Worm (Caenorhabditis elegans) whole organism, L2 larva: ENCODE results near the gene F38A1.6.
A peak's percentile ranks its signal among the peaks of the same experiment; 100 is the strongest.

ENCODE experiments used
- R02D3.7 ChIP-seq: fragments of 150-350 bp; optimal IDR thresholded peaks from 2 replicates; lab custom pipeline; 2014; ENCODE audit warnings: missing biosample characterization, missing genetic modification characterization
- Y55F3AM.14 ChIP-seq: fragments of 200-800 bp; sonication (Bioruptor generic); optimal IDR thresholded peaks from 2 replicates; lab custom pipeline; 2018; ENCODE audit warnings: mild to moderate bottlenecking, missing genetic modification characterization, missing compliant biosample characterization
- ZK546.5 ChIP-seq: sonication (generic microtip); optimal IDR thresholded peaks from 2 replicates; lab custom pipeline; 2017; ENCODE audit warnings: missing biosample characterization, missing genetic modification characterization
- alr-1 ChIP-seq: fragments of 150-350 bp; optimal IDR thresholded peaks from 2 replicates; lab custom pipeline; 2014; ENCODE audit warnings: missing biosample characterization, missing genetic modification characterization
- aly-2 ChIP-seq: fragments of 150-350 bp; optimal IDR thresholded peaks from 2 replicates; lab custom pipeline; 2014; ENCODE audit warnings: missing biosample characterization, missing genetic modification characterization
- ama-1 ChIP-seq: fragments of 150-350 bp; optimal IDR thresholded peaks from 2 replicates; lab custom pipeline; 2018; ENCODE audit warnings: inconsistent platforms
- blmp-1 ChIP-seq: sonication (generic microtip); optimal IDR thresholded peaks from 2 replicates; lab custom pipeline; 2017; ENCODE audit warnings: missing genetic modification characterization, mild to moderate bottlenecking, missing compliant biosample characterization, antibody characterized with exemption, moderate library complexity; ENCODE audit not compliant: insufficient read depth
- egl-27 ChIP-seq: sonication (generic microtip); optimal IDR thresholded peaks from 3 replicates; lab custom pipeline; 2017; ENCODE audit warnings: missing biosample characterization, missing genetic modification reagents, missing genetic modification characterization
- elt-1 ChIP-seq: fragments of 150-350 bp; optimal IDR thresholded peaks from 2 replicates; lab custom pipeline; 2014; ENCODE audit warnings: missing biosample characterization, missing genetic modification characterization
- elt-3 ChIP-seq: sonication (generic microtip); optimal IDR thresholded peaks from 2 replicates; lab custom pipeline; 2017; ENCODE audit warnings: missing biosample characterization, missing genetic modification characterization
- fos-1 ChIP-seq: fragments of 150-350 bp; optimal IDR thresholded peaks from 2 replicates; lab custom pipeline; 2014; ENCODE audit warnings: missing biosample characterization, missing genetic modification characterization
- lin-11 ChIP-seq: fragments of 150-350 bp; sonication (generic microtip); optimal IDR thresholded peaks from 2 replicates; lab custom pipeline; 2014; ENCODE audit warnings: missing biosample characterization, missing genetic modification characterization, inconsistent platforms, mixed read lengths
- mab-5 ChIP-seq: fragments of 150-350 bp; optimal IDR thresholded peaks from 2 replicates; lab custom pipeline; 2014; ENCODE audit warnings: missing biosample characterization, missing genetic modification characterization
- mbf-1 ChIP-seq: sonication (generic microtip); optimal IDR thresholded peaks from 2 replicates; lab custom pipeline; 2017; ENCODE audit warnings: missing biosample characterization, missing genetic modification characterization
- mdl-1 ChIP-seq, 2 experiments: fragments of 150-350 bp in 1 of 2; sonication (generic microtip) in 1 of 2; optimal IDR thresholded peaks; 2 replicates each; lab custom pipeline; 2017; ENCODE audit warnings: missing biosample characterization in 2 of 2, missing genetic modification characterization in 2 of 2
- nhr-10 ChIP-seq: sonication (generic microtip); optimal IDR thresholded peaks from 2 replicates; lab custom pipeline; 2017; ENCODE audit warnings: missing biosample characterization, missing genetic modification characterization
- nhr-12 ChIP-seq: fragments of 150-350 bp; optimal IDR thresholded peaks from 2 replicates; lab custom pipeline; 2014; ENCODE audit warnings: missing biosample characterization, missing genetic modification characterization
- nhr-129 ChIP-seq: fragments of 150-350 bp; optimal IDR thresholded peaks from 2 replicates; lab custom pipeline; 2014; ENCODE audit warnings: missing biosample characterization, missing genetic modification characterization
- nhr-21 ChIP-seq: fragments of 150-350 bp; optimal IDR thresholded peaks from 2 replicates; lab custom pipeline; 2014; ENCODE audit warnings: missing biosample characterization, missing genetic modification characterization
- nhr-6 ChIP-seq: fragments of 150-350 bp; optimal IDR thresholded peaks from 2 replicates; lab custom pipeline; 2014; ENCODE audit warnings: missing biosample characterization, missing genetic modification characterization
- peb-1 ChIP-seq: fragments of 150-350 bp; optimal IDR thresholded peaks from 2 replicates; lab custom pipeline; 2014; ENCODE audit warnings: missing biosample characterization, missing genetic modification characterization
- skn-1 ChIP-seq: sonication (generic microtip); optimal IDR thresholded peaks from 2 replicates; lab custom pipeline; 2017; ENCODE audit warnings: missing biosample characterization, missing genetic modification characterization
- sma-9 ChIP-seq, 2 experiments: fragments of 150-350 bp in 1 of 2; sonication (generic microtip) in 1 of 2; optimal IDR thresholded peaks; 2 replicates each; lab custom pipeline; 2014 to 2016; ENCODE audit warnings: missing genetic modification characterization in 2 of 2, mild to moderate bottlenecking in 1 of 2, missing biosample characterization in 1 of 2, missing compliant biosample characterization in 1 of 2, missing genetic modification reagents in 1 of 2, moderate library complexity in 1 of 2
- snpc-4 ChIP-seq: fragments of 150-350 bp; optimal IDR thresholded peaks from 2 replicates; lab custom pipeline; 2014; ENCODE audit warnings: missing biosample characterization, missing genetic modification characterization
- unc-39 ChIP-seq: fragments of 150-350 bp; optimal IDR thresholded peaks from 2 replicates; lab custom pipeline; 2014; ENCODE audit warnings: missing biosample characterization, missing genetic modification characterization
- unc-55 ChIP-seq: fragments of 150-350 bp; sonication (generic microtip); optimal IDR thresholded peaks from 3 replicates; lab custom pipeline; 2014; ENCODE audit warnings: missing biosample characterization, missing genetic modification reagents, missing genetic modification characterization
- zag-1 ChIP-seq: fragments of 150-350 bp; optimal IDR thresholded peaks from 2 replicates; lab custom pipeline; 2014; ENCODE audit warnings: missing biosample characterization, missing genetic modification characterization
- ztf-11 ChIP-seq: sonication (generic microtip); optimal IDR thresholded peaks from 2 replicates; lab custom pipeline; 2017; ENCODE audit warnings: missing biosample characterization, missing genetic modification characterization

The F38A1.6 gene

ce11 chrIV:1251242-1251911 lies at the start of gene F38A1.6, which contains the start of gene clec-166:
TSS of gene F38A1.6 (plus strand) at chrIV:1251861.
TSS of gene clec-166 (minus strand) at chrIV:1251342.
- TF ChIP-seq mab-5 (tag; lab: Kevin White, UChicago): no peak
- TF ChIP-seq nhr-12 (tag; lab: Kevin White, UChicago): no peak
- TF ChIP-seq, all 48 proteins: peak for 0

ce11 chrIV:1204870-1205269 lies 46.8 kb upstream of the F38A1.6 start, which contains the start of gene dsl-2:
TSS of gene dsl-2 (minus strand) at chrIV:1204970.
- no peak for TF ChIP-seq ztf-11 (tag; lab: Kevin White, UChicago)

ce11 chrIV:1207980-1208379 lies 43.7 kb upstream of the F38A1.6 start, which contains the start of gene dsl-1:
TSS of gene dsl-1 (minus strand) at chrIV:1208080.
- TF ChIP-seq unc-55 (no peak), mbf-1 (tag; lab: Kevin White, UChicago) (no peak), ztf-11 (tag; lab: Kevin White, UChicago) (no peak), sma-9 (GFP tag; optimal IDR thresholded peaks at IDR 0.05; lab: Kevin White, UChicago) (no peak), sma-9 (tag; optimal IDR thresholded peaks at IDR 0.05; lab: Kevin White, UChicago) (no peak), mdl-1 (tag; optimal IDR thresholded peaks at IDR 0.05; lab: Kevin White, UChicago) (no peak), R02D3.7 (tag; lab: Kevin White, UChicago) (no peak), lin-11 (tag; lab: Kevin White, UChicago) (no peak)

ce11 chrIV:1209320-1209719 lies 42.3 kb upstream of the F38A1.6 start:
- no peak for TF ChIP-seq nhr-12 (tag; lab: Kevin White, UChicago)
- no peak for TF ChIP-seq elt-1
- TF ChIP-seq zag-1 (tag; lab: Kevin White, UChicago): no peak
- no peak for TF ChIP-seq aly-2 (tag; lab: Kevin White, UChicago)
- TF ChIP-seq skn-1: no peak
- TF ChIP-seq peb-1 (tag; lab: Kevin White, UChicago): no peak
- no peak for TF ChIP-seq nhr-10 (tag; lab: Kevin White, UChicago)
- TF ChIP-seq ama-1 (lab: Kevin White, UChicago): no peak
- TF ChIP-seq egl-27: no peak
- TF ChIP-seq nhr-129 (tag; lab: Kevin White, UChicago): no peak
- TF ChIP-seq Y55F3AM.14 (GFP tag; lab: Kevin White, UChicago): no peak
- no peak for TF ChIP-seq alr-1 (tag; lab: Kevin White, UChicago)
- TF ChIP-seq ZK546.5 (tag; lab: Kevin White, UChicago): no peak
- no peak for TF ChIP-seq elt-3 (tag; lab: Kevin White, UChicago)
- no peak for TF ChIP-seq ztf-11 (tag; lab: Kevin White, UChicago)
- no peak for TF ChIP-seq nhr-6 (tag; lab: Kevin White, UChicago)
- no peak for TF ChIP-seq snpc-4
- TF ChIP-seq R02D3.7 (tag; lab: Kevin White, UChicago): no peak
- TF ChIP-seq unc-55: no peak
- TF ChIP-seq, all 48 proteins: peak for 0

- no peak for TF ChIP-seq zag-1 (tag; lab: Kevin White, UChicago)
- no peak for TF ChIP-seq peb-1 (tag; lab: Kevin White, UChicago)
- no peak for TF ChIP-seq unc-39 (tag; lab: Kevin White, UChicago)
- no peak for TF ChIP-seq fos-1 (tag; lab: Kevin White, UChicago)
- no peak for TF ChIP-seq nhr-21
- no peak for TF ChIP-seq unc-55
These were observed 41.8 kb upstream of the F38A1.6 start for ce11 chrIV:1209813-1210212.

ce11 chrIV:1211902-1212301 lies 39.8 kb upstream of the F38A1.6 start:
- TF ChIP-seq fos-1 (tag; lab: Kevin White, UChicago): peak; percentile 78
- peak; percentile 62 for TF ChIP-seq snpc-4
- TF ChIP-seq blmp-1 (tag; lab: Kevin White, UChicago): no peak

ce11 chrIV:1212357-1212756 lies 39.3 kb upstream of the F38A1.6 start:
- no peak for TF ChIP-seq nhr-10 (tag; lab: Kevin White, UChicago)
- TF ChIP-seq nhr-12 (tag; lab: Kevin White, UChicago): no peak
- TF ChIP-seq, all 48 proteins: peak for 0
